Worm (Caenorhabditis elegans) whole organism, late embryonic: ENCODE measurements around the gene let-92.

Experiments
- ama-1 ChIP-seq: fragments of 150-350 bp; optimal IDR thresholded peaks from 2 replicates; lab custom pipeline; 2014
- ceh-30 ChIP-seq: fragments of 150-350 bp; optimal IDR thresholded peaks from 2 replicates; lab custom pipeline; 2014; ENCODE audit warnings: missing biosample characterization, missing genetic modification characterization
- ceh-45 ChIP-seq: fragments of 200-800 bp; sonication (Bioruptor generic); IDR thresholded peaks from 2 replicates; pipeline ENCODE4 v1.3.6; 2022; ENCODE audit warnings: missing genetic modification reagents, missing genetic modification characterization, missing compliant biosample characterization
- dve-1 ChIP-seq: sonication (generic microtip); optimal IDR thresholded peaks from 2 replicates; lab custom pipeline; 2017; ENCODE audit warnings: antibody characterized with exemption, mild to moderate bottlenecking, missing genetic modification characterization, missing compliant biosample characterization
- hlh-30 ChIP-seq: sonication (generic microtip); optimal IDR thresholded peaks from 2 replicates; lab custom pipeline; 2017; ENCODE audit warnings: antibody characterized with exemption, missing genetic modification characterization, missing compliant biosample characterization; ENCODE audit not compliant: insufficient read depth
- nfya-1 ChIP-seq: sonication (generic microtip); optimal IDR thresholded peaks from 2 replicates; lab custom pipeline; 2017; ENCODE audit warnings: missing genetic modification characterization, mild to moderate bottlenecking, missing compliant biosample characterization, antibody characterized with exemption, moderate library complexity
- pha-4 ChIP-seq: fragments of 150-350 bp; optimal IDR thresholded peaks from 2 replicates; lab custom pipeline; 2018; ENCODE audit warnings: missing biosample characterization, missing genetic modification reagents, missing genetic modification characterization
- pqm-1 ChIP-seq: sonication (generic microtip); optimal IDR thresholded peaks from 2 replicates; lab custom pipeline; 2016; ENCODE audit warnings: missing genetic modification characterization, missing compliant biosample characterization
- unc-86 ChIP-seq: sonication (generic microtip); optimal IDR thresholded peaks from 2 replicates; lab custom pipeline; 2016; ENCODE audit warnings: missing genetic modification characterization, missing compliant biosample characterization
- ztf-16 ChIP-seq: sonication (generic microtip); optimal IDR thresholded peaks from 2 replicates; lab custom pipeline; 2017; ENCODE audit warnings: missing genetic modification characterization, missing compliant biosample characterization

ce11 chrIV:11858142-11858541, at the start of gene let-92:
- no peak for TF ChIP-seq ama-1 (lab: Kevin White, UChicago)
- TF ChIP-seq ztf-16 (tag; lab: Kevin White, UChicago): no peak
- no peak for TF ChIP-seq unc-86 (tag; lab: Kevin White, UChicago)
- no peak for TF ChIP-seq ceh-30 (tag; lab: Kevin White, UChicago)
- no peak for TF ChIP-seq pha-4 (tag; lab: Kevin White, UChicago)
- TF ChIP-seq ceh-45 (GFP tag; lab: Robert Waterston, UW): no peak
- no peak for TF ChIP-seq dve-1 (tag; lab: Kevin White, UChicago)
- TF ChIP-seq hlh-30 (tag; lab: Kevin White, UChicago): no peak
- no peak for TF ChIP-seq pqm-1 (tag; lab: Kevin White, UChicago)
- no peak for TF ChIP-seq nfya-1
